Worm (Caenorhabditis elegans) whole organism, L2 larva: ENCODE measurements around the gene tag-196.
A peak's percentile ranks its signal among the peaks of the same experiment; 100 is the strongest.

ENCODE experiments used
- C34F6.9 ChIP-seq: fragments of 150-350 bp; optimal IDR thresholded peaks from 2 replicates; lab custom pipeline; 2014; ENCODE audit warnings: missing biosample characterization, missing genetic modification characterization
- F13H6.1 ChIP-seq: sonication (generic microtip); optimal IDR thresholded peaks from 2 replicates; lab custom pipeline; 2016; ENCODE audit warnings: missing genetic modification characterization, missing compliant biosample characterization
- R02D3.7 ChIP-seq: fragments of 150-350 bp; optimal IDR thresholded peaks from 2 replicates; lab custom pipeline; 2014; ENCODE audit warnings: missing biosample characterization, missing genetic modification characterization
- Y55F3AM.14 ChIP-seq: fragments of 200-800 bp; sonication (Bioruptor generic); optimal IDR thresholded peaks from 2 replicates; lab custom pipeline; 2018; ENCODE audit warnings: mild to moderate bottlenecking, missing genetic modification characterization, missing compliant biosample characterization
- ZK546.5 ChIP-seq: sonication (generic microtip); optimal IDR thresholded peaks from 2 replicates; lab custom pipeline; 2017; ENCODE audit warnings: missing biosample characterization, missing genetic modification characterization
- alr-1 ChIP-seq: fragments of 150-350 bp; optimal IDR thresholded peaks from 2 replicates; lab custom pipeline; 2014; ENCODE audit warnings: missing biosample characterization, missing genetic modification characterization
- aly-2 ChIP-seq: fragments of 150-350 bp; optimal IDR thresholded peaks from 2 replicates; lab custom pipeline; 2014; ENCODE audit warnings: missing biosample characterization, missing genetic modification characterization
- ama-1 ChIP-seq: fragments of 150-350 bp; optimal IDR thresholded peaks from 2 replicates; lab custom pipeline; 2018; ENCODE audit warnings: inconsistent platforms
- blmp-1 ChIP-seq: sonication (generic microtip); optimal IDR thresholded peaks from 2 replicates; lab custom pipeline; 2017; ENCODE audit warnings: missing genetic modification characterization, mild to moderate bottlenecking, missing compliant biosample characterization, antibody characterized with exemption, moderate library complexity; ENCODE audit not compliant: insufficient read depth
- ceh-16 ChIP-seq: fragments of 150-350 bp; optimal IDR thresholded peaks from 2 replicates; lab custom pipeline; 2014; ENCODE audit warnings: missing biosample characterization, missing genetic modification characterization
- ceh-82 ChIP-seq: fragments of 150-350 bp; optimal IDR thresholded peaks from 2 replicates; lab custom pipeline; 2014; ENCODE audit warnings: missing biosample characterization, missing genetic modification characterization
- crh-2 ChIP-seq: sonication (generic microtip); optimal IDR thresholded peaks from 2 replicates; lab custom pipeline; 2017; ENCODE audit warnings: missing biosample characterization, missing genetic modification characterization
- dmd-4 ChIP-seq: sonication (generic microtip); optimal IDR thresholded peaks from 2 replicates; lab custom pipeline; 2017; ENCODE audit warnings: missing biosample characterization, missing genetic modification characterization
- egl-27 ChIP-seq: sonication (generic microtip); optimal IDR thresholded peaks from 3 replicates; lab custom pipeline; 2017; ENCODE audit warnings: missing biosample characterization, missing genetic modification reagents, missing genetic modification characterization
- elt-1 ChIP-seq: fragments of 150-350 bp; optimal IDR thresholded peaks from 2 replicates; lab custom pipeline; 2014; ENCODE audit warnings: missing biosample characterization, missing genetic modification characterization
- elt-3 ChIP-seq: sonication (generic microtip); optimal IDR thresholded peaks from 2 replicates; lab custom pipeline; 2017; ENCODE audit warnings: missing biosample characterization, missing genetic modification characterization
- fos-1 ChIP-seq: fragments of 150-350 bp; optimal IDR thresholded peaks from 2 replicates; lab custom pipeline; 2014; ENCODE audit warnings: missing biosample characterization, missing genetic modification characterization
- gmeb-1 ChIP-seq: fragments of 150-350 bp; optimal IDR thresholded peaks from 2 replicates; lab custom pipeline; 2014; ENCODE audit warnings: missing biosample characterization, missing genetic modification characterization
- lin-11 ChIP-seq: fragments of 150-350 bp; sonication (generic microtip); optimal IDR thresholded peaks from 2 replicates; lab custom pipeline; 2014; ENCODE audit warnings: missing biosample characterization, missing genetic modification characterization, inconsistent platforms, mixed read lengths
- lin-13 ChIP-seq: fragments of 150-350 bp; optimal IDR thresholded peaks from 2 replicates; lab custom pipeline; 2014; ENCODE audit warnings: missing biosample characterization, missing genetic modification reagents, missing genetic modification characterization
- lin-39 ChIP-seq: fragments of 150-350 bp; optimal IDR thresholded peaks from 2 replicates; lab custom pipeline; 2014; ENCODE audit warnings: missing biosample characterization, missing genetic modification reagents, missing genetic modification characterization
- lsy-2 ChIP-seq, 2 experiments: fragments of 150-350 bp in 1 of 2; sonication (generic microtip) in 1 of 2; optimal IDR thresholded peaks; 2 replicates each; lab custom pipeline; 2014 to 2017; ENCODE audit warnings: missing biosample characterization in 2 of 2, missing genetic modification characterization in 2 of 2
- mab-5 ChIP-seq: fragments of 150-350 bp; optimal IDR thresholded peaks from 2 replicates; lab custom pipeline; 2014; ENCODE audit warnings: missing biosample characterization, missing genetic modification characterization
- mbf-1 ChIP-seq: sonication (generic microtip); optimal IDR thresholded peaks from 2 replicates; lab custom pipeline; 2017; ENCODE audit warnings: missing biosample characterization, missing genetic modification characterization
- mdl-1 ChIP-seq, 2 experiments: fragments of 150-350 bp in 1 of 2; sonication (generic microtip) in 1 of 2; optimal IDR thresholded peaks; 2 replicates each; lab custom pipeline; 2017; ENCODE audit warnings: missing biosample characterization in 2 of 2, missing genetic modification characterization in 2 of 2
- nhr-10 ChIP-seq: sonication (generic microtip); optimal IDR thresholded peaks from 2 replicates; lab custom pipeline; 2017; ENCODE audit warnings: missing biosample characterization, missing genetic modification characterization
- nhr-11 ChIP-seq: fragments of 150-350 bp; optimal IDR thresholded peaks from 2 replicates; lab custom pipeline; 2014; ENCODE audit warnings: missing biosample characterization, missing genetic modification characterization
- nhr-12 ChIP-seq: fragments of 150-350 bp; optimal IDR thresholded peaks from 2 replicates; lab custom pipeline; 2014; ENCODE audit warnings: missing biosample characterization, missing genetic modification characterization
- nhr-21 ChIP-seq: fragments of 150-350 bp; optimal IDR thresholded peaks from 2 replicates; lab custom pipeline; 2014; ENCODE audit warnings: missing biosample characterization, missing genetic modification characterization
- nhr-23 ChIP-seq: fragments of 150-350 bp; optimal IDR thresholded peaks from 2 replicates; lab custom pipeline; 2014; ENCODE audit warnings: missing biosample characterization, missing genetic modification reagents, missing genetic modification characterization
- nhr-237 ChIP-seq: fragments of 150-350 bp; optimal IDR thresholded peaks from 2 replicates; lab custom pipeline; 2014; ENCODE audit warnings: missing biosample characterization, missing genetic modification characterization
- nhr-25 ChIP-seq: fragments of 150-350 bp; sonication (generic microtip); optimal IDR thresholded peaks from 3 replicates; lab custom pipeline; 2014; ENCODE audit warnings: missing biosample characterization, missing genetic modification characterization
- nhr-6 ChIP-seq: fragments of 150-350 bp; optimal IDR thresholded peaks from 2 replicates; lab custom pipeline; 2014; ENCODE audit warnings: missing biosample characterization, missing genetic modification characterization
- nhr-77 ChIP-seq: fragments of 150-350 bp; optimal IDR thresholded peaks from 2 replicates; lab custom pipeline; 2014; ENCODE audit warnings: missing biosample characterization, missing genetic modification characterization
- peb-1 ChIP-seq: fragments of 150-350 bp; optimal IDR thresholded peaks from 2 replicates; lab custom pipeline; 2014; ENCODE audit warnings: missing biosample characterization, missing genetic modification characterization
- sem-4 ChIP-seq: fragments of 150-350 bp; optimal IDR thresholded peaks from 2 replicates; lab custom pipeline; 2014; ENCODE audit warnings: missing biosample characterization, missing genetic modification reagents, missing genetic modification characterization
- skn-1 ChIP-seq: sonication (generic microtip); optimal IDR thresholded peaks from 2 replicates; lab custom pipeline; 2017; ENCODE audit warnings: missing biosample characterization, missing genetic modification characterization
- sma-3 ChIP-seq: sonication (generic microtip); optimal IDR thresholded peaks from 2 replicates; lab custom pipeline; 2016; ENCODE audit warnings: missing genetic modification reagents, missing genetic modification characterization, missing compliant biosample characterization
- sma-9 ChIP-seq, 2 experiments: fragments of 150-350 bp in 1 of 2; sonication (generic microtip) in 1 of 2; optimal IDR thresholded peaks; 2 replicates each; lab custom pipeline; 2014 to 2016; ENCODE audit warnings: missing genetic modification characterization in 2 of 2, mild to moderate bottlenecking in 1 of 2, missing biosample characterization in 1 of 2, missing compliant biosample characterization in 1 of 2, missing genetic modification reagents in 1 of 2, moderate library complexity in 1 of 2
- snpc-4 ChIP-seq: fragments of 150-350 bp; optimal IDR thresholded peaks from 2 replicates; lab custom pipeline; 2014; ENCODE audit warnings: missing biosample characterization, missing genetic modification characterization
- unc-39 ChIP-seq: fragments of 150-350 bp; optimal IDR thresholded peaks from 2 replicates; lab custom pipeline; 2014; ENCODE audit warnings: missing biosample characterization, missing genetic modification characterization
- unc-55 ChIP-seq: fragments of 150-350 bp; sonication (generic microtip); optimal IDR thresholded peaks from 3 replicates; lab custom pipeline; 2014; ENCODE audit warnings: missing biosample characterization, missing genetic modification reagents, missing genetic modification characterization
- unc-62 ChIP-seq: fragments of 150-350 bp; optimal IDR thresholded peaks from 2 replicates; lab custom pipeline; 2014; ENCODE audit warnings: missing biosample characterization, missing genetic modification reagents, missing genetic modification characterization
- zag-1 ChIP-seq: fragments of 150-350 bp; optimal IDR thresholded peaks from 2 replicates; lab custom pipeline; 2014; ENCODE audit warnings: missing biosample characterization, missing genetic modification characterization
- ztf-1 ChIP-seq: fragments of 200-800 bp; sonication (Bioruptor generic); conservative IDR thresholded peaks from 2 replicates; pipeline ENCODE4 v1.3.6; 2022; ENCODE audit warnings: missing genetic modification characterization, missing compliant biosample characterization

The tag-196 gene

ce11 chrV:8602638-8603037 is 7.9 kb downstream of the tag-196 start, which contains the start of gene F41E6.15:
Gene F41E6.15 (minus strand): TSS chrV:8602738.
- TF ChIP-seq ZK546.5 (tag; lab: Kevin White, UChicago) (no peak), ceh-82 (tag; lab: Kevin White, UChicago) (no peak), nhr-6 (no peak), alr-1 (tag; lab: Kevin White, UChicago) (no peak), ama-1 (lab: Kevin White, UChicago) (no peak), lin-11 (tag; lab: Kevin White, UChicago) (no peak), dmd-4 (tag; lab: Kevin White, UChicago) (no peak), nhr-10 (tag; lab: Kevin White, UChicago) (no peak), nhr-77 (tag; lab: Kevin White, UChicago) (no peak), unc-55 (GFP tag; lab: Kevin White, UChicago) (no peak)

ce11 chrV:8603272-8603671 is 8.6 kb downstream of the tag-196 start, which contains the start of gene F41E6.5:
Gene F41E6.5 (plus strand): TSS chrV:8603480.
- no peak for TF ChIP-seq nhr-25 (tag; lab: Kevin White, UChicago)
- no peak for TF ChIP-seq nhr-77 (tag; lab: Kevin White, UChicago)
- no peak for TF ChIP-seq F13H6.1 (tag; lab: Kevin White, UChicago)
- no peak for TF ChIP-seq alr-1 (tag; lab: Kevin White, UChicago)
- TF ChIP-seq peb-1 (tag; lab: Kevin White, UChicago) = no peak
- TF ChIP-seq nhr-11 (tag; lab: Kevin White, UChicago) = no peak
- TF ChIP-seq nhr-237 (tag; lab: Kevin White, UChicago) = no peak
- no peak for TF ChIP-seq C34F6.9 (tag; lab: Kevin White, UChicago)
- TF ChIP-seq elt-3 (tag; lab: Kevin White, UChicago) = no peak
- TF ChIP-seq nhr-21 (tag; lab: Kevin White, UChicago) = peak; percentile 1
- peak; percentile 72 for TF ChIP-seq crh-2 (tag; lab: Kevin White, UChicago)
- TF ChIP-seq nhr-12 (tag; lab: Kevin White, UChicago) = no peak
- no peak for TF ChIP-seq lin-13 (GFP tag; lab: Kevin White, UChicago)
- TF ChIP-seq sem-4 = no peak
- no peak for TF ChIP-seq egl-27 (tag; lab: Kevin White, UChicago)
- TF ChIP-seq mdl-1 (tag; optimal IDR thresholded peaks at IDR 0.05; lab: Kevin White, UChicago) = no peak
- no peak for TF ChIP-seq mbf-1 (tag; lab: Kevin White, UChicago)
- no peak for TF ChIP-seq gmeb-1
- TF ChIP-seq lin-11 (tag; lab: Kevin White, UChicago) = no peak
- no peak for TF ChIP-seq unc-55 (GFP tag; lab: Kevin White, UChicago)
- TF ChIP-seq fos-1 (tag; lab: Kevin White, UChicago) = peak; percentile 26
- no peak for TF ChIP-seq elt-1 (tag; lab: Kevin White, UChicago)
- no peak for TF ChIP-seq zag-1 (tag; lab: Kevin White, UChicago)
- no peak for TF ChIP-seq Y55F3AM.14 (GFP tag; lab: Kevin White, UChicago)
- TF ChIP-seq mab-5 (tag; lab: Kevin White, UChicago) = no peak
- peak; percentile 47 for TF ChIP-seq sma-9 (GFP tag; optimal IDR thresholded peaks at IDR 0.05; lab: Kevin White, UChicago)
- TF ChIP-seq sma-9 (tag; optimal IDR thresholded peaks at IDR 0.05; lab: Kevin White, UChicago) = no peak
- TF ChIP-seq sma-3 (GFP tag; lab: Kevin White, UChicago) = no peak
- no peak for TF ChIP-seq lin-39 (tag; lab: Kevin White, UChicago)
- no peak for TF ChIP-seq nhr-6
- no peak for TF ChIP-seq unc-62 (GFP tag; lab: Kevin White, UChicago)
- no peak for TF ChIP-seq dmd-4 (tag; lab: Kevin White, UChicago)
- TF ChIP-seq snpc-4 (tag; lab: Kevin White, UChicago) = no peak
- TF ChIP-seq, all 48 proteins: peak for 4

ce11 chrV:8606099-8606696 is 11.5 kb downstream of the tag-196 start, which contains the start of gene vps-60:
Gene vps-60 (minus strand): TSS chrV:8606128.
- peak; percentile 87 for TF ChIP-seq nhr-21 (tag; lab: Kevin White, UChicago)
- TF ChIP-seq elt-3 (tag; lab: Kevin White, UChicago) = no peak
- TF ChIP-seq gmeb-1 = peak; percentile 84
- no peak for TF ChIP-seq aly-2
- no peak for TF ChIP-seq alr-1 (tag; lab: Kevin White, UChicago)
- no peak for TF ChIP-seq dmd-4 (tag; lab: Kevin White, UChicago)
- no peak for TF ChIP-seq nhr-237 (tag; lab: Kevin White, UChicago)
- peak; percentile 94 for TF ChIP-seq sma-3 (GFP tag; lab: Kevin White, UChicago)
- TF ChIP-seq blmp-1 (tag; lab: Kevin White, UChicago) = peak; percentile 91
- TF ChIP-seq lin-39 (tag; lab: Kevin White, UChicago) = no peak
- peak; percentile 94 for TF ChIP-seq lin-13 (GFP tag; lab: Kevin White, UChicago)
- TF ChIP-seq unc-62 (GFP tag; lab: Kevin White, UChicago) = peak; percentile 51
- peak; percentile 30 for TF ChIP-seq ceh-16
- TF ChIP-seq crh-2 (tag; lab: Kevin White, UChicago) = peak; percentile 98
- peak; percentile 86 for TF ChIP-seq snpc-4 (tag; lab: Kevin White, UChicago)
- peak; percentile 27 for TF ChIP-seq ZK546.5 (tag; lab: Kevin White, UChicago)
- peak; percentile 14 for TF ChIP-seq skn-1 (tag; lab: Kevin White, UChicago)
- no peak for TF ChIP-seq ztf-1 (GFP tag; lab: Robert Waterston, UW)
- TF ChIP-seq sma-9 (GFP tag; optimal IDR thresholded peaks at IDR 0.05; lab: Kevin White, UChicago) = peak; percentile 94
- no peak for TF ChIP-seq sma-9 (tag; optimal IDR thresholded peaks at IDR 0.05; lab: Kevin White, UChicago)
- TF ChIP-seq nhr-25 (tag; lab: Kevin White, UChicago) = peak; percentile 84
- no peak for TF ChIP-seq nhr-23 (tag; lab: Kevin White, UChicago)
- no peak for TF ChIP-seq peb-1 (tag; lab: Kevin White, UChicago)
- peak; percentile 76 for TF ChIP-seq nhr-6
- TF ChIP-seq unc-39 = no peak
- peak; percentile 84 for TF ChIP-seq zag-1 (tag; lab: Kevin White, UChicago)
- peak; percentile 74 to 93 for TF ChIP-seq lsy-2 (tag; optimal IDR thresholded peaks at IDR 0.05; lab: Kevin White, UChicago)
- TF ChIP-seq F13H6.1 (tag; lab: Kevin White, UChicago) = peak; percentile 90
- no peak for TF ChIP-seq R02D3.7 (tag; lab: Kevin White, UChicago)
